Worm (Caenorhabditis elegans) whole organism, L4 larva: Measurements from ENCODE around the gene Y116A8C.30.

Source experiments
- ama-1 ChIP-seq: fragments of 150-350 bp; optimal IDR thresholded peaks from 2 replicates; lab custom pipeline; 2014; ENCODE audit warnings: inconsistent platforms, mixed read lengths
- daf-19 ChIP-seq: fragments of 200-800 bp; sonication (Bioruptor generic); conservative IDR thresholded peaks from 2 replicates; pipeline ENCODE4 v1.3.6; 2022; ENCODE audit warnings: missing genetic modification characterization, missing compliant biosample characterization
- hlh-30 ChIP-seq: sonication (generic microtip); optimal IDR thresholded peaks from 2 replicates; lab custom pipeline; 2017; ENCODE audit warnings: antibody characterized with exemption, mild to moderate bottlenecking, missing genetic modification characterization, missing compliant biosample characterization; ENCODE audit not compliant: insufficient read depth
- mdl-1 ChIP-seq, 2 experiments: fragments of 150-350 bp in 1 of 2; sonication (generic microtip) in 1 of 2; optimal IDR thresholded peaks; 2 replicates each; lab custom pipeline; 2014 to 2017; ENCODE audit warnings: missing biosample characterization in 2 of 2, missing genetic modification characterization in 2 of 2

- TF ChIP-seq mdl-1 (tag; optimal IDR thresholded peaks at IDR 0.05; lab: Kevin White, UChicago) = no peak
- TF ChIP-seq ama-1 = no peak
- TF ChIP-seq hlh-30 = no peak
- TF ChIP-seq daf-19 (GFP tag; lab: Robert Waterston, UW) = no peak
Observed at ce11 chrIV:17116821-17117220, 13.3 kb upstream of the Y116A8C.30 start.
